Fruit fly (Drosophila melanogaster): ENCODE data around the gene lmgB.

lmgB gene

DNA sequence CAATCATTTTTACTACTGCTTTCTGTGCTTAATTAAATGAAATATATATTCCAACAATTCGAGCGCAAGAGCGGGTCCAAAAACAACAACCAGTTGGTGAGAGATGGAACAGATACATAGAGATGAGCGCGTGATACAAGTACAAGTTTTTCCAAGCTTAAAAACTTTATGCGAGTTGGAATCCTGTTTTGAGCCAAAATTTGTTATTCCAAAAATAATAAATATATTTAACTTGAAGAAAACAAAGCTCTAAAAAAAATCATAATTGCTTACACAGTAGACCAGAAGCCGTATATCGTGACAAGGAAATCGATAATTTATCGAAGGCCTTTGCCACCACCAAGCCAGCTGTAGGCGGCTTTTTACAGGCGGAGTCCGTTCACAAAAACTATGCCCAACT lies 13.7 kb downstream of the lmgB start, which contains the start of the genes CG13097 and PIG-U (continued):
- peak; percentile 96 for TF ChIP-seq unc-4 (GFP tag; IDR thresholded peaks at IDR 0.05; ENCODE audit: partially characterized antibody)
- no peak for TF ChIP-seq nau (GFP tag; optimal IDR thresholded peaks at IDR 0.05)
- TF ChIP-seq CG17612 (GFP tag; IDR thresholded peaks at IDR 0.05) = no peak
- TF ChIP-seq Rx (GFP tag; IDR thresholded peaks at IDR 0.05) = peak; percentile 59; the same call in 1 of the 2 replicates
- TF ChIP-seq Atf6 (GFP tag; IDR thresholded peaks at IDR 0.05) = peak; percentile 85
- TF ChIP-seq CHES-1-like (GFP tag; optimal IDR thresholded peaks at IDR 0.05) = peak; percentile 81
- peak; percentile 78 for TF ChIP-seq CG33213 (GFP tag; optimal IDR thresholded peaks at IDR 0.05)
- peak; percentile 6 for TF ChIP-seq CG15073 (GFP tag; optimal IDR thresholded peaks at IDR 0.05)
- peak; percentile 69; the same call in 2 of the 3 replicates for TF ChIP-seq CG11695 (GFP tag; IDR thresholded peaks at IDR 0.05)
- TF ChIP-seq ab (GFP tag; optimal IDR thresholded peaks at IDR 0.05) = no peak
- TF ChIP-seq Hr3 (GFP tag; optimal IDR thresholded peaks at IDR 0.05) = peak; percentile 77
- peak; percentile 96 for TF ChIP-seq hbn (GFP tag; IDR thresholded peaks at IDR 0.05; ENCODE audit: partially characterized antibody)
- no peak for TF ChIP-seq gfzf (GFP tag; optimal IDR thresholded peaks at IDR 0.05)
- peak; percentile 67; the same call in 1 of the 2 replicates for TF ChIP-seq HLH3B (GFP tag; IDR thresholded peaks at IDR 0.05)
- peak; percentile 84 for TF ChIP-seq CG9817 (tag; optimal IDR thresholded peaks at IDR 0.05)
- TF ChIP-seq CG13296 (GFP tag; optimal IDR thresholded peaks at IDR 0.05) = peak; percentile 80
- peak; percentile 96 for TF ChIP-seq Med (GFP tag)
- peak; percentile 72 for TF ChIP-seq CG10979 (tag; optimal IDR thresholded peaks at IDR 0.05)
- TF ChIP-seq Ets65A (GFP tag) = peak; percentile 95
- peak; percentile 79 for TF ChIP-seq CG10654 (GFP tag; optimal IDR thresholded peaks at IDR 0.05)
- no peak for TF ChIP-seq D19A (tag; optimal IDR thresholded peaks at IDR 0.05)
- TF ChIP-seq B-H2 (GFP tag; optimal IDR thresholded peaks at IDR 0.05) = peak; percentile 85
- TF ChIP-seq eyg (GFP tag; optimal IDR thresholded peaks at IDR 0.05) = no peak
- TF ChIP-seq CG7928 (GFP tag; optimal IDR thresholded peaks at IDR 0.05) = peak; percentile 50
- peak; percentile 89 for TF ChIP-seq CG14710 (tag; optimal IDR thresholded peaks at IDR 0.05)
- peak; percentile 84 for TF ChIP-seq vvl (GFP tag; IDR thresholded peaks at IDR 0.05)
- TF ChIP-seq CG14050 (GFP tag; IDR thresholded peaks at IDR 0.05) = peak; percentile 72; the same call in 2 of the 3 replicates
- peak; percentile 34 for TF ChIP-seq salm (tag; optimal IDR thresholded peaks at IDR 0.05)
- peak; percentile 71 for TF ChIP-seq Sin3A (optimal IDR thresholded peaks at IDR 0.05)
- peak; percentile 95 for TF ChIP-seq lilli (GFP tag; optimal IDR thresholded peaks at IDR 0.05)
- TF ChIP-seq GATAe (GFP tag; conservative IDR thresholded peaks at IDR 0.05) = no peak
- TF ChIP-seq CG31441 (GFP tag; IDR thresholded peaks at IDR 0.05) = peak; percentile 79
- peak; percentile 69 for TF ChIP-seq cato (GFP tag; optimal IDR thresholded peaks at IDR 0.05; ENCODE audit: borderline replicate concordance)
- TF ChIP-seq zen (tag; optimal IDR thresholded peaks at IDR 0.05) = peak; percentile 78
- TF ChIP-seq run (tag; optimal IDR thresholded peaks at IDR 0.05) = peak; percentile 24
- TF ChIP-seq CG11456 (GFP tag; IDR thresholded peaks at IDR 0.05) = peak; percentile 74; the same call in 2 of the 3 replicates
- TF ChIP-seq CG14860 (GFP tag; IDR thresholded peaks at IDR 0.05; ENCODE audit: partially characterized antibody) = peak; percentile 88
- TF ChIP-seq tna (GFP tag; IDR thresholded peaks at IDR 0.05; ENCODE audit: partially characterized antibody) = peak; percentile 75; the same call in 1 of the 2 replicates
- no peak for TF ChIP-seq D (optimal IDR thresholded peaks at IDR 0.05)
- no peak for TF ChIP-seq D (GFP tag; optimal IDR thresholded peaks at IDR 0.05)
- TF ChIP-seq CG10959 (GFP tag; IDR thresholded peaks at IDR 0.05) = peak; percentile 58; the same call in 1 of the 2 replicates
- TF ChIP-seq CG4854 (GFP tag; optimal IDR thresholded peaks at IDR 0.05) = peak; percentile 81
- TF ChIP-seq CG4424 (GFP tag; optimal IDR thresholded peaks at IDR 0.05) = peak; percentile 87
- peak; percentile 64 for TF ChIP-seq CG14667 (GFP tag; IDR thresholded peaks at IDR 0.05)
- peak; percentile 79 for TF ChIP-seq H2.0 (GFP tag; IDR thresholded peaks at IDR 0.05)
- peak; percentile 55; the same call in 1 of the 2 replicates for TF ChIP-seq bowl (GFP tag; IDR thresholded peaks at IDR 0.05)
- peak; percentile 82 for TF ChIP-seq CG13775 (GFP tag; optimal IDR thresholded peaks at IDR 0.05)
- TF ChIP-seq CG32532 (GFP tag; IDR thresholded peaks at IDR 0.05) = peak; percentile 83
- peak; percentile 69 for TF ChIP-seq kay (GFP tag; optimal IDR thresholded peaks at IDR 0.05)
- peak; percentile 71 for TF ChIP-seq CG8765 (GFP tag; IDR thresholded peaks at IDR 0.05)
- TF ChIP-seq maf-S (GFP tag; optimal IDR thresholded peaks at IDR 0.05) = peak; percentile 71
- peak; percentile 70; the same call in 2 of the 3 replicates for TF ChIP-seq ase (GFP tag; IDR thresholded peaks at IDR 0.05)
